Fruit fly (Drosophila melanogaster): ENCODE measurements around the gene CG6005.

The CG6005 gene

DNA sequence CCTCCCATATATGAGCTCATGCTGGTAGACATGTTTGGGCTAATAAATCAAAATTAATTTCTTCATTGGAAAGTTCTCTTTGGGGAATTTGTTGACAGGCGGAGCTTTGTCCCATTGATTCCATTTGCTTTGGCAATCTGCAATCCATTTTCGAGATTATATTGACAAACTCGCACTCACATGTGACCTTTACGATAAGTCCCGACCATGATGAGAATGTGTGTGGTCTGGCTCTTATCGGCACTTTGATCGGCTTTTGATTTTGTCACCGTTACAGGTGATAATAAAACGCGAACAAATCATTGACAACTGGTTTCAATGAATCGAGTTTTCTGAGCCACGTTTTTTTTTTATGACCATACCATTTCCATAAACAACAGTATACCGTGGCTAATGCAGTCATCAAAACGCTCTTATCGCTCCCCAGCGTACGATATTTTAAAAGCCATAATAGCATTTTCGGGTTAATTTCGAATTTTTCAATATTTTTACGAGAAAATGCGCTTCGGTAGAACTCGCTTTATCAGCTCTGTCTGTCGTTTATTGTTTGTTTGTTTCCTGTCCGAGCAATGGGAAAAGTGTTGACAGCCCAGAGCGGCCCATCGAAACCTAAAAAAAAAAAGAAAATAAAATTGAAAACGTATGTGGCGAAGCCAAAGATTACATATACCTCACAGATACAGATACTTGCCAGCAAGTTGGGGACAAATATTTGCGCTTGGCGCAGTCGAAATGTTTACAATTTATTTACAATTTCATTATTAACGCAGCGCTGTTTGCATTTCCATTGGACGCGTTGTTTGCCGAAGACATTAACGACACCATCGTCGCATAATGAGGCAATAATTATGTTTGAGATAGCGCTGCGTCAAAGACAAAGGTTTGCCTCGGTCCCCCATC lies 26.2 kb downstream of the CG6005 start:
- peak; percentile 70 for TF ChIP-seq Eip78C (GFP tag)
- TF ChIP-seq CG9139 (GFP tag; optimal IDR thresholded peaks at IDR 0.05): no peak
- peak; percentile 32 for TF ChIP-seq CG6792 (GFP tag; optimal IDR thresholded peaks at IDR 0.05)
- TF ChIP-seq fd59A (GFP tag; optimal IDR thresholded peaks at IDR 0.05): no peak
- TF ChIP-seq svp (GFP tag): peak; percentile 86
- TF ChIP-seq Blimp-1 (GFP tag; optimal IDR thresholded peaks at IDR 0.05): no peak
- TF ChIP-seq salr (GFP tag; optimal IDR thresholded peaks at IDR 0.05): no peak
- TF ChIP-seq acj6 (GFP tag; optimal IDR thresholded peaks at IDR 0.05): no peak
- TF ChIP-seq vri (GFP tag; optimal IDR thresholded peaks at IDR 0.05): no peak
- no peak for TF ChIP-seq Sox14 (GFP tag; optimal IDR thresholded peaks at IDR 0.05)
- TF ChIP-seq Sox102F (GFP tag; optimal IDR thresholded peaks at IDR 0.05): peak; percentile 35
- no peak for TF ChIP-seq dsx (GFP tag; optimal IDR thresholded peaks at IDR 0.05; ENCODE audit: poor library complexity, severe bottlenecking)
- peak; percentile 56 for TF ChIP-seq CG6854 (GFP tag; optimal IDR thresholded peaks at IDR 0.05)
- peak; percentile 13 for TF ChIP-seq Met (GFP tag; optimal IDR thresholded peaks at IDR 0.05)
- no peak for TF ChIP-seq CG4318 (GFP tag; optimal IDR thresholded peaks at IDR 0.05)
- peak; percentile 59 for TF ChIP-seq CG8632 (GFP tag; optimal IDR thresholded peaks at IDR 0.05)
- TF ChIP-seq fkh (GFP tag; optimal IDR thresholded peaks at IDR 0.05): peak; percentile 96
- no peak for TF ChIP-seq Hr39 (GFP tag; optimal IDR thresholded peaks at IDR 0.05)
- no peak for TF ChIP-seq CG10669 (GFP tag; optimal IDR thresholded peaks at IDR 0.05)
- TF ChIP-seq Ets96B (tag; optimal IDR thresholded peaks at IDR 0.05): no peak
- TF ChIP-seq net (GFP tag; optimal IDR thresholded peaks at IDR 0.05): peak; percentile 0
- TF ChIP-seq Lpt (GFP tag; optimal IDR thresholded peaks at IDR 0.05): no peak
- no peak for TF ChIP-seq CG6276 (GFP tag; optimal IDR thresholded peaks at IDR 0.05)
- no peak for TF ChIP-seq Ets21C (GFP tag; optimal IDR thresholded peaks at IDR 0.05)
- TF ChIP-seq Hr38 (GFP tag; optimal IDR thresholded peaks at IDR 0.05): no peak
- TF ChIP-seq Smox (GFP tag; optimal IDR thresholded peaks at IDR 0.05): peak; percentile 38
- peak; percentile 49 for TF ChIP-seq CG34406 (GFP tag; optimal IDR thresholded peaks at IDR 0.05)
- peak in 1 of 2 experiments; percentile 31 for TF ChIP-seq ss (GFP tag; optimal IDR thresholded peaks at IDR 0.05)
- peak; percentile 7; the same call in 1 of the 3 replicates for TF ChIP-seq CG6163 (GFP tag; IDR thresholded peaks at IDR 0.05)
- TF ChIP-seq Hr4 (GFP tag; optimal IDR thresholded peaks at IDR 0.05): no peak
- peak; percentile 26 for TF ChIP-seq esn (GFP tag; optimal IDR thresholded peaks at IDR 0.05)
- TF ChIP-seq CG11762 (GFP tag; optimal IDR thresholded peaks at IDR 0.05; ENCODE audit: insufficient read depth): no peak
- TF ChIP-seq CG32006 (GFP tag; optimal IDR thresholded peaks at IDR 0.05): no peak
- no peak for TF ChIP-seq topi (GFP tag; optimal IDR thresholded peaks at IDR 0.05)
- no peak for TF ChIP-seq cyc (GFP tag; optimal IDR thresholded peaks at IDR 0.05)

DNA sequence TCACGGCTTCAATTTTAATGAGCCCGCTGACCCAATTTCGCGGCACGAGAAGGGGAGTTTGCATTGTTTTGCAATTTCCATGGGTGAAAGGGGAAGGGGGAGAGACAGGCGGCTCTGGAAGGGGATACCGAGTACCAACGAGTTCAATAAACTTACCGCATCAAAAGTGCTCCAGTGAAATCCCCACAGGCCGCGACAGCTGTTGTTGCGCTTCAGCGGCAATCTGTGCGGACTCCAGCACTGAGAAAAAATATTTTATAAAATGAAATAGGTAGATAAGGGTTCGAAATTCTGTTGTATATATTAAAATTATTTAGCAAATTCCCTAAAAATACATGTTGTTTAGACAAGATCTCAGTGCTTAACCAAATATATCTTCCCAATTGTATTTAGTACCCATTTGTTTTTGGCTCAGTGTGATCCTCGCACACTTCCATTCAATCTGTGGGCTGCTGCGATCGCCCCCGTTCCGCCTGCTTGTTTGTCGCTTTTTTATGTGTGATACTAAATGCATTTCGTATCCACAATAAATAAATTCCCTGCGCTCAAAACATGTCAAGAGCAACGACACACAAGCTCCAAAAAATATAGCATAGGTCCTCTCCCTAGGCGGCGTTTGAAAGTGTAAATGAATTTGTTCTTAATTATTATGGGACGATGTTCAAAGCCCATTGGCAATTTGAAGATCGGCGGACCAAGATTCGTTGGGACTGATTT lies 28.1 kb downstream of the CG6005 start:
- peak; percentile 78 to 90 for TF ChIP-seq salr (GFP tag; optimal IDR thresholded peaks at IDR 0.05)
- TF ChIP-seq CG15336 (GFP tag; IDR thresholded peaks at IDR 0.05): peak; percentile 91
- peak; percentile 90 for TF ChIP-seq Hr4 (GFP tag; optimal IDR thresholded peaks at IDR 0.05)
- TF ChIP-seq Lpt (GFP tag; optimal IDR thresholded peaks at IDR 0.05): peak; percentile 89
- TF ChIP-seq pdm3 (GFP tag; optimal IDR thresholded peaks at IDR 0.05): peak; percentile 93
- peak; percentile 91 for TF ChIP-seq CG32006 (GFP tag; optimal IDR thresholded peaks at IDR 0.05)
- TF ChIP-seq fd85E (GFP tag; optimal IDR thresholded peaks at IDR 0.05): peak; percentile 85
- TF ChIP-seq Hr39 (GFP tag; optimal IDR thresholded peaks at IDR 0.05): peak; percentile 89
- TF ChIP-seq CG6163 (GFP tag; IDR thresholded peaks at IDR 0.05): peak; percentile 95
- peak; percentile 90 for TF ChIP-seq CG31627 (GFP tag; optimal IDR thresholded peaks at IDR 0.05)
- peak; percentile 83 for TF ChIP-seq Gug (GFP tag; IDR thresholded peaks at IDR 0.05)
- peak; percentile 93 for TF ChIP-seq CG8632 (GFP tag; optimal IDR thresholded peaks at IDR 0.05)
- TF ChIP-seq dsx (GFP tag; optimal IDR thresholded peaks at IDR 0.05; ENCODE audit: poor library complexity, severe bottlenecking): peak; percentile 87
- peak; percentile 75 for TF ChIP-seq Eip93F (GFP tag; optimal IDR thresholded peaks at IDR 0.05)
- peak; percentile 90 for TF ChIP-seq Ets96B (tag; optimal IDR thresholded peaks at IDR 0.05)
- peak; percentile 83 for TF ChIP-seq CG9139 (GFP tag; optimal IDR thresholded peaks at IDR 0.05)
- TF ChIP-seq Eip75B (GFP tag; optimal IDR thresholded peaks at IDR 0.05): peak; percentile 96
- peak; percentile 94 for TF ChIP-seq topi (GFP tag; optimal IDR thresholded peaks at IDR 0.05)
- peak; percentile 94 for TF ChIP-seq CG8319 (GFP tag; optimal IDR thresholded peaks at IDR 0.05)
- peak; percentile 84 for TF ChIP-seq CG6854 (GFP tag; optimal IDR thresholded peaks at IDR 0.05)
- peak; percentile 58 for TF ChIP-seq dac (GFP tag; optimal IDR thresholded peaks at IDR 0.05)
- peak; percentile 84 for TF ChIP-seq fd59A (GFP tag; optimal IDR thresholded peaks at IDR 0.05)
- peak; percentile 83 for TF ChIP-seq CG1621 (tag; optimal IDR thresholded peaks at IDR 0.05)
- peak; percentile 90 for TF ChIP-seq CG10669 (GFP tag; optimal IDR thresholded peaks at IDR 0.05)
- peak; percentile 98 for TF ChIP-seq svp (GFP tag)
- TF ChIP-seq CG6792 (GFP tag; optimal IDR thresholded peaks at IDR 0.05): peak; percentile 95
- peak; percentile 72 for TF ChIP-seq CG6276 (GFP tag; optimal IDR thresholded peaks at IDR 0.05)
